Worm (Caenorhabditis elegans) whole organism, early embryonic: ENCODE data around the gene fbxa-221.
"Not testable (repeated sequence)": the region's sequence is repeated elsewhere in the genome, so short reads cannot be mapped to it uniquely, and the experiment has no call there.

Experiments
- B0310.2 ChIP-seq: sonication (generic microtip); optimal IDR thresholded peaks from 2 replicates; lab custom pipeline; 2016; ENCODE audit warnings: mild to moderate bottlenecking, missing genetic modification characterization, missing compliant biosample characterization
- F13C5.2 ChIP-seq: sonication (generic microtip); optimal IDR thresholded peaks from 2 replicates; lab custom pipeline; 2017; ENCODE audit warnings: mild to moderate bottlenecking, missing genetic modification characterization, inconsistent platforms, missing compliant biosample characterization
- aly-1 ChIP-seq: sonication (generic microtip); optimal IDR thresholded peaks from 2 replicates; lab custom pipeline; 2016; ENCODE audit warnings: missing genetic modification characterization, missing compliant biosample characterization
- ama-1 ChIP-seq: fragments of 150-350 bp; optimal IDR thresholded peaks from 2 replicates; lab custom pipeline; 2014
- ceh-13 ChIP-seq: fragments of 200-800 bp; sonication (Bioruptor generic); optimal IDR thresholded peaks from 2 replicates; lab custom pipeline; 2018; ENCODE audit warnings: mild to moderate bottlenecking, missing genetic modification characterization, missing compliant biosample characterization
- ceh-36 ChIP-seq: sonication (generic microtip); optimal IDR thresholded peaks from 2 replicates; lab custom pipeline; 2016; ENCODE audit warnings: missing genetic modification characterization, inconsistent platforms, missing compliant biosample characterization
- ets-7 ChIP-seq: sonication (generic microtip); optimal IDR thresholded peaks from 2 replicates; lab custom pipeline; 2016; ENCODE audit warnings: missing genotype, missing genetic modification characterization, missing compliant biosample characterization
- flt-1 ChIP-seq: fragments of 200-800 bp; sonication (Bioruptor generic); IDR thresholded peaks from 2 replicates; pipeline ENCODE4 v1.3.6; 2022; ENCODE audit warnings: missing genetic modification characterization, missing compliant biosample characterization
- hmbx-1 ChIP-seq: sonication (generic microtip); optimal IDR thresholded peaks from 2 replicates; lab custom pipeline; 2016; ENCODE audit warnings: mild to moderate bottlenecking, missing genetic modification characterization, missing compliant biosample characterization
- hmg-4 ChIP-seq: fragments of 200-800 bp; sonication (Bioruptor generic); optimal IDR thresholded peaks from 2 replicates; lab custom pipeline; 2018; ENCODE audit warnings: mild to moderate bottlenecking, missing genetic modification characterization, missing compliant biosample characterization
- hnd-1 ChIP-seq: sonication (generic microtip); optimal IDR thresholded peaks from 2 replicates; lab custom pipeline; 2016; ENCODE audit warnings: missing genetic modification characterization, missing compliant biosample characterization
- pes-1 ChIP-seq: fragments of 200-800 bp; sonication (Bioruptor generic); IDR thresholded peaks from 2 replicates; pipeline ENCODE4 v1.3.6; 2022; ENCODE audit warnings: missing genetic modification reagents, missing genetic modification characterization, missing compliant biosample characterization
- scrt-1 ChIP-seq: fragments of 200-800 bp; sonication (Bioruptor generic); IDR thresholded peaks from 2 replicates; pipeline ENCODE4 v1.3.6; 2022; ENCODE audit warnings: missing genetic modification characterization, missing compliant biosample characterization
- sea-1 ChIP-seq: fragments of 200-800 bp; sonication (Bioruptor generic); conservative IDR thresholded peaks from 2 replicates; pipeline ENCODE4 v1.3.6; 2022; ENCODE audit warnings: missing genetic modification characterization, missing compliant biosample characterization
- tbx-11 ChIP-seq: fragments of 200-800 bp; sonication (Bioruptor generic); IDR thresholded peaks from 2 replicates; pipeline ENCODE4 v1.3.6; 2022; ENCODE audit warnings: missing genetic modification characterization, missing compliant biosample characterization
- tbx-37 ChIP-seq: fragments of 200-800 bp; sonication (Bioruptor generic); conservative IDR thresholded peaks from 2 replicates; pipeline ENCODE4 v1.3.6; 2022; ENCODE audit warnings: missing genetic modification reagents, missing genetic modification characterization, missing compliant biosample characterization
- tra-4 ChIP-seq: sonication (generic microtip); optimal IDR thresholded peaks from 2 replicates; lab custom pipeline; 2017; ENCODE audit warnings: missing genetic modification characterization, missing compliant biosample characterization

The fbxa-221 gene

ce11 chrX:114400-114799, at the start of gene fbxa-221:
fbxa-221 (plus strand) TSS chrX:114700.
- TF ChIP-seq tbx-11; scrt-1 (GFP tag; lab: Robert Waterston, UW); pes-1 (GFP tag; lab: Robert Waterston, UW): not testable (repeated sequence)

ce11 chrX:84602-85001, 29.9 kb upstream of the fbxa-221 start:
- TF ChIP-seq tbx-37 (no peak), tbx-11 (no peak), flt-1 (no peak), sea-1 (no peak), scrt-1 (GFP tag; lab: Robert Waterston, UW) (no peak), ceh-13 (GFP tag; lab: Kevin White, UChicago) (no peak), ets-7 (tag; lab: Kevin White, UChicago) (no peak), aly-1 (tag; lab: Kevin White, UChicago) (no peak), tra-4 (tag; lab: Kevin White, UChicago) (no peak), ceh-36 (tag; lab: Kevin White, UChicago) (no peak)

ce11 chrX:88905-89304, 25.6 kb upstream of the fbxa-221 start:
- no peak for TF ChIP-seq ceh-13 (GFP tag; lab: Kevin White, UChicago)
- no peak for TF ChIP-seq scrt-1 (GFP tag; lab: Robert Waterston, UW)
- TF ChIP-seq tbx-11 = no peak

- TF ChIP-seq flt-1; hmbx-1 (tag; lab: Kevin White, UChicago); ceh-36 (tag; lab: Kevin White, UChicago): not testable (repeated sequence)
These were observed 9.8 kb upstream of the fbxa-221 start, which contains the start of gene Y73B3A.4 for ce11 chrX:104737-105136. Y73B3A.4 (minus strand) TSS chrX:104777.

- not testable (repeated sequence) for TF ChIP-seq aly-1 (tag; lab: Kevin White, UChicago); flt-1; ets-7 (tag; lab: Kevin White, UChicago)
These were observed 5.6 kb upstream of the fbxa-221 start, which contains the start of gene elk-2 for ce11 chrX:108929-109328. elk-2 (minus strand) TSS chrX:109029.

ce11 chrX:117080-117479, 2.6 kb downstream of the fbxa-221 start, which contains the start of gene fbxa-222:
fbxa-222 (plus strand) TSS chrX:117380.
- TF ChIP-seq flt-1 (no peak), sea-1 (no peak), pes-1 (GFP tag; lab: Robert Waterston, UW) (no peak), scrt-1 (GFP tag; lab: Robert Waterston, UW) (no peak), tra-4 (tag; lab: Kevin White, UChicago) (no peak), ama-1 (lab: Kevin White, UChicago) (no peak), tbx-11 (no peak), F13C5.2 (tag; lab: Kevin White, UChicago) (no peak), hmbx-1 (tag; lab: Kevin White, UChicago) (no peak), ceh-36 (tag; lab: Kevin White, UChicago) (no peak), tbx-37 (no peak), hmg-4 (GFP tag; lab: Kevin White, UChicago) (no peak), ets-7 (tag; lab: Kevin White, UChicago) (no peak), aly-1 (tag; lab: Kevin White, UChicago) (no peak)

ce11 chrX:119363-119762, 4.9 kb downstream of the fbxa-221 start, which contains the start of gene fbxa-16:
fbxa-16 (plus strand) TSS chrX:119663.
- TF ChIP-seq pes-1 (GFP tag; lab: Robert Waterston, UW); ceh-13 (GFP tag; lab: Kevin White, UChicago); ets-7 (tag; lab: Kevin White, UChicago): not testable (repeated sequence)

- TF ChIP-seq sea-1 (no peak), aly-1 (tag; lab: Kevin White, UChicago) (no peak)
These were observed 26.6 kb downstream of the fbxa-221 start, which contains the start of gene Y73B3A.8 for ce11 chrX:141149-141548. Y73B3A.8 (minus strand) TSS chrX:141249.

- TF ChIP-seq B0310.2 (tag; lab: Kevin White, UChicago) = no peak
- no peak for TF ChIP-seq ama-1 (lab: Kevin White, UChicago)
- no peak for TF ChIP-seq scrt-1 (GFP tag; lab: Robert Waterston, UW)
- TF ChIP-seq pes-1 (GFP tag; lab: Robert Waterston, UW) = no peak
- no peak for TF ChIP-seq ets-7 (tag; lab: Kevin White, UChicago)
- TF ChIP-seq tbx-11 = no peak
- TF ChIP-seq tbx-37 = no peak
- TF ChIP-seq aly-1 (tag; lab: Kevin White, UChicago) = no peak
- no peak for TF ChIP-seq ceh-13 (GFP tag; lab: Kevin White, UChicago)
- no peak for TF ChIP-seq hmbx-1 (tag; lab: Kevin White, UChicago)
- no peak for TF ChIP-seq tra-4 (tag; lab: Kevin White, UChicago)
- TF ChIP-seq hnd-1 (tag; lab: Kevin White, UChicago) = no peak
- TF ChIP-seq hmg-4 (GFP tag; lab: Kevin White, UChicago) = no peak
These were observed 32.3 kb downstream of the fbxa-221 start for ce11 chrX:146832-147231.
